Fruit fly (Drosophila melanogaster) S2 (cell line): ENCODE data around the gene pnr.

Experiments
- CG8478 ChIP-seq: fragments of >200 bp; optimal IDR thresholded peaks from 2 replicates; lab custom pipeline; 2018
- CTCF ChIP-seq, 2 experiments: fragments of >200 bp; optimal IDR thresholded peaks; 2 replicates each; lab custom pipeline; 2018

dm6 chr3R:16008300-16008699, 17.6 kb upstream of the pnr start:
- TF ChIP-seq CTCF (optimal IDR thresholded peaks at IDR 0.05; lab: Kevin White, UChicago) = no peak
- TF ChIP-seq CG8478 (lab: Kevin White, UChicago) = no peak
